Worm (Caenorhabditis elegans) whole organism, mixed stage, embryonic: Measurements from ENCODE around the gene M03B6.5.

ENCODE experiments used
- ceh-39 ChIP-seq: fragments of 150-350 bp; optimal IDR thresholded peaks from 2 replicates; lab custom pipeline; 2014; ENCODE audit warnings: missing biosample characterization, missing genetic modification characterization
- ces-1 ChIP-seq: fragments of 150-350 bp; optimal IDR thresholded peaks from 2 replicates; lab custom pipeline; 2014; ENCODE audit warnings: missing biosample characterization, missing genetic modification reagents, missing genetic modification characterization
- elt-3 ChIP-seq: fragments of 150-350 bp; optimal IDR thresholded peaks from 2 replicates; lab custom pipeline; 2014; ENCODE audit warnings: missing biosample characterization, missing genetic modification characterization
- ham-2 ChIP-seq: fragments of 200-800 bp; sonication (Bioruptor generic); optimal IDR thresholded peaks from 2 replicates; lab custom pipeline; 2018; ENCODE audit warnings: mild to moderate bottlenecking, missing genetic modification characterization, missing compliant biosample characterization
- lin-13 ChIP-seq: fragments of 150-350 bp; optimal IDR thresholded peaks from 2 replicates; lab custom pipeline; 2014; ENCODE audit warnings: missing biosample characterization, missing genetic modification characterization
- nhr-237 ChIP-seq: fragments of 150-350 bp; optimal IDR thresholded peaks from 2 replicates; lab custom pipeline; 2014; ENCODE audit warnings: missing biosample characterization, missing genetic modification characterization
- nhr-76 ChIP-seq: sonication (generic microtip); optimal IDR thresholded peaks from 2 replicates; lab custom pipeline; 2017; ENCODE audit warnings: missing biosample characterization, missing genetic modification characterization
- pha-4 ChIP-seq: fragments of 150-350 bp; optimal IDR thresholded peaks from 2 replicates; lab custom pipeline; 2018; ENCODE audit warnings: missing biosample characterization, missing genetic modification reagents, missing genetic modification characterization
- unc-39 ChIP-seq: fragments of 150-350 bp; optimal IDR thresholded peaks from 2 replicates; lab custom pipeline; 2014; ENCODE audit warnings: missing biosample characterization, missing genetic modification characterization

DNA sequence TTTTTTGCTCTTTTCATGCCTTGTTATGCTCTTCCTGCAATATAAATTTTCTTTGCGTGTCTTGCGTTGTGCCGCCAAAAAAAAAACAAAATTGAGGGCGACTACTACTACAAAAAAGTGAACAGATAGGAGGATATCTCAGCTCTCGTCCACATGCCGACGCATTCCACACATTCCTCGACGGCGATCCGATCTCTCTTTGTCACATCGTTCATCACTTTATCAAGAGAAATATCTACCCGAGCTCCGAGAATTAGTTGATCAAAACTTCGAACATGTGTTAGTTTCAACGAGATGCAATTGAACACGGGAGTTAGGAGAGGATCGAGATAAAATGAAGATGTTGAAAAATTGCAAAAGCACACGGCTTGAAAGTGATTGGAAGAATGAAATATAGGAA is 27.3 kb downstream of the M03B6.5 start:
- no peak for TF ChIP-seq pha-4 (tag; lab: Kevin White, UChicago)
- no peak for TF ChIP-seq lin-13
- TF ChIP-seq nhr-76 (tag; lab: Kevin White, UChicago), result no peak
- TF ChIP-seq unc-39 (tag; lab: Kevin White, UChicago), result no peak
- TF ChIP-seq nhr-237, result no peak
- no peak for TF ChIP-seq ceh-39 (tag; lab: Kevin White, UChicago)
- no peak for TF ChIP-seq elt-3
- TF ChIP-seq ham-2 (GFP tag; lab: Kevin White, UChicago), result no peak
- TF ChIP-seq ces-1 (GFP tag; lab: Kevin White, UChicago), result no peak
